Fruit fly (Drosophila melanogaster) whole organism, embryonic: ENCODE results near the gene akirin.

Experiments used
- Ada2b ChIP-seq: fragments of 200-800 bp; sonication (Bioruptor generic); IDR thresholded peaks from 2 replicates; pipeline ENCODE4 v1.3.6; 2022; ENCODE audit warnings: missing biosample characterization, missing genetic modification characterization
- CG1024 ChIP-seq: fragments of 200-800 bp; sonication (Bioruptor generic); IDR thresholded peaks from 2 replicates; pipeline ENCODE4 v1.3.6; 2022; ENCODE audit warnings: missing biosample characterization, missing genetic modification characterization
- CG10543 ChIP-seq: fragments of 200-800 bp; sonication (Bioruptor generic); optimal IDR thresholded peaks from 3 replicates; lab custom pipeline; 2017; ENCODE audit warnings: missing biosample characterization, mild to moderate bottlenecking, missing genetic modification characterization, moderate library complexity
- CG15696 ChIP-seq: fragments of 200-800 bp; sonication (Bioruptor generic); optimal IDR thresholded peaks from 2 replicates; lab custom pipeline; 2019; ENCODE audit warnings: missing biosample characterization, mild to moderate bottlenecking, missing genetic modification characterization, moderate library complexity
- CG17802 ChIP-seq: fragments of 200-800 bp; sonication (Bioruptor generic); optimal IDR thresholded peaks from 2 replicates; lab custom pipeline; 2018; ENCODE audit warnings: missing biosample characterization, mild to moderate bottlenecking, missing genetic modification characterization, moderate library complexity
- CG17912 ChIP-seq: fragments of 200-800 bp; sonication (Bioruptor generic); optimal IDR thresholded peaks from 2 replicates; lab custom pipeline; 2018; ENCODE audit warnings: missing biosample characterization, mild to moderate bottlenecking, missing genetic modification characterization
- CG2712 ChIP-seq: fragments of 200-800 bp; optimal IDR thresholded peaks from 3 replicates; lab custom pipeline; 2019; ENCODE audit warnings: missing biosample characterization, mild to moderate bottlenecking, missing genetic modification characterization, moderate library complexity
- CG3281 ChIP-seq: fragments of 200-800 bp; sonication (Bioruptor generic); optimal IDR thresholded peaks from 3 replicates; lab custom pipeline; 2017; ENCODE audit warnings: missing biosample characterization, mild to moderate bottlenecking, missing genetic modification characterization
- CG3726 ChIP-seq: fragments of 200-800 bp; sonication (Bioruptor generic); IDR thresholded peaks from 3 replicates; pipeline ENCODE4, ENCODE4 v1.3.6; 2022; ENCODE audit warnings: missing biosample characterization, missing genetic modification characterization
- CG6175 ChIP-seq: fragments of 200-800 bp; sonication (Bioruptor generic); IDR thresholded peaks from 3 replicates; pipeline ENCODE4 v1.3.6; 2022; ENCODE audit warnings: missing biosample characterization, missing genetic modification characterization
- CG7357 ChIP-seq: fragments of 200-800 bp; sonication (Bioruptor generic); IDR thresholded peaks from 3 replicates; pipeline ENCODE4 v1.3.6; 2022; ENCODE audit warnings: missing biosample characterization, missing genetic modification characterization
- CG9437 ChIP-seq: fragments of 200-800 bp; sonication (Bioruptor generic); optimal IDR thresholded peaks from 2 replicates; lab custom pipeline; 2018; ENCODE audit warnings: missing biosample characterization, mild to moderate bottlenecking, missing genetic modification characterization
- CTCF ChIP-seq: fragments of 200-800 bp; sonication (Bioruptor generic); optimal IDR thresholded peaks from 2 replicates; lab custom pipeline; 2017; ENCODE audit warnings: missing biosample characterization, mild to moderate bottlenecking, missing genetic modification characterization, moderate library complexity
- CoRest ChIP-seq: fragments of 200-800 bp; sonication (Bioruptor generic); optimal IDR thresholded peaks from 3 replicates; lab custom pipeline; 2018; ENCODE audit warnings: missing biosample characterization, mild to moderate bottlenecking, missing genetic modification characterization, moderate library complexity
- Dfd ChIP-seq, 2 experiments: fragments of >200 bp; optimal IDR thresholded peaks; 2 replicates each; lab custom pipeline; 2017; ENCODE audit warnings: missing biosample characterization in 2 of 2, missing genetic modification characterization in 2 of 2
- Dip3 ChIP-seq: fragments of 200-800 bp; sonication (Bioruptor generic); optimal IDR thresholded peaks from 3 replicates; lab custom pipeline; 2016; ENCODE audit warnings: missing biosample characterization, missing genetic modification characterization
- E2f1 ChIP-seq: fragments of 200-800 bp; sonication (Bioruptor generic); IDR thresholded peaks from 2 replicates; pipeline ENCODE4 v1.3.6; 2022; ENCODE audit warnings: missing biosample characterization, missing genetic modification characterization
- Gsc ChIP-seq: fragments of 200-800 bp; sonication (Bioruptor generic); IDR thresholded peaks from 2 replicates; pipeline ENCODE4 v1.3.6; 2022; ENCODE audit warnings: missing biosample characterization, missing genetic modification characterization
- Gug ChIP-seq: fragments of 200-800 bp; sonication (Bioruptor generic); IDR thresholded peaks from 4 replicates; pipeline ENCODE4 v1.3.6; 2022; ENCODE audit warnings: missing biosample characterization, missing genetic modification characterization
- H2.0 ChIP-seq: fragments of 200-800 bp; sonication (Bioruptor generic); IDR thresholded peaks from 2 replicates; pipeline ENCODE4 v1.3.6; 2022; ENCODE audit warnings: missing biosample characterization, missing genetic modification characterization
- Hr3 ChIP-seq: fragments of 200-800 bp; sonication (Bioruptor generic); optimal IDR thresholded peaks from 3 replicates; lab custom pipeline; 2016; ENCODE audit warnings: missing biosample characterization, missing genetic modification characterization
- Lpt ChIP-seq: fragments of >200 bp; optimal IDR thresholded peaks from 2 replicates; lab custom pipeline; 2018; ENCODE audit warnings: missing biosample characterization, missing genetic modification characterization
- Med ChIP-seq: fragments of 200-800 bp; sonication (Bioruptor generic); peaks from one replicate; lab custom pipeline; 2016; ENCODE audit warnings: missing biosample characterization, missing genetic modification characterization, mild to moderate bottlenecking, inconsistent platforms, moderate library complexity
- NC2β ChIP-seq: fragments of 200-800 bp; sonication (Bioruptor generic); optimal IDR thresholded peaks from 2 replicates; lab custom pipeline; 2016; ENCODE audit warnings: missing biosample characterization, missing genetic modification characterization
- Oaz ChIP-seq: fragments of 200-800 bp; sonication (Bioruptor generic); IDR thresholded peaks from 2 replicates; pipeline ENCODE4 v1.3.6; 2022; ENCODE audit warnings: missing biosample characterization, missing genetic modification characterization
- Sin3A ChIP-seq: fragments of >200 bp; optimal IDR thresholded peaks from 2 replicates; lab custom pipeline; 2018
- Xrp1 ChIP-seq: fragments of 200-800 bp; sonication (Bioruptor generic); IDR thresholded peaks from 2 replicates; pipeline ENCODE4 v1.3.6; 2022; ENCODE audit warnings: missing biosample characterization, missing genetic modification characterization
- ab ChIP-seq: fragments of 200-800 bp; sonication (Bioruptor generic); optimal IDR thresholded peaks from 2 replicates; lab custom pipeline; 2016; ENCODE audit warnings: missing biosample characterization, missing genetic modification characterization
- caup ChIP-seq: fragments of 200-800 bp; sonication (Bioruptor generic); optimal IDR thresholded peaks from 3 replicates; lab custom pipeline; 2017; ENCODE audit warnings: missing biosample characterization, mild to moderate bottlenecking, missing genetic modification characterization, moderate library complexity; ENCODE audit not compliant: severe bottlenecking
- crc ChIP-seq: fragments of 200-800 bp; sonication (Bioruptor generic); optimal IDR thresholded peaks from 2 replicates; lab custom pipeline; 2016; ENCODE audit warnings: missing biosample characterization, missing genetic modification characterization
- cwo ChIP-seq: fragments of 200-800 bp; sonication (Bioruptor generic); optimal IDR thresholded peaks from 3 replicates; lab custom pipeline; 2017; ENCODE audit warnings: missing biosample characterization, missing genetic modification characterization, mild to moderate bottlenecking, moderate library complexity, missing genetic modification reagents
- fd102C ChIP-seq: fragments of 200-800 bp; sonication (Bioruptor generic); optimal IDR thresholded peaks from 2 replicates; lab custom pipeline; 2018; ENCODE audit warnings: missing biosample characterization, mild to moderate bottlenecking, missing genetic modification characterization, moderate library complexity
- ftz-f1 ChIP-seq: fragments of 200-800 bp; sonication (Bioruptor generic); optimal IDR thresholded peaks from 2 replicates; lab custom pipeline; 2016; ENCODE audit warnings: missing biosample characterization, missing genetic modification characterization
- gcm ChIP-seq: fragments of 200-800 bp; sonication (Bioruptor generic); optimal IDR thresholded peaks from 2 replicates; lab custom pipeline; 2019; ENCODE audit warnings: missing biosample characterization, mild to moderate bottlenecking, missing genetic modification characterization, moderate library complexity
- h ChIP-seq: fragments of >200 bp; optimal IDR thresholded peaks from 2 replicates; lab custom pipeline; 2017
- maf-S ChIP-seq: fragments of 200-800 bp; sonication (Bioruptor generic); optimal IDR thresholded peaks from 2 replicates; lab custom pipeline; 2016; ENCODE audit warnings: missing biosample characterization, missing genetic modification characterization
- mirr ChIP-seq: fragments of 200-800 bp; sonication (Bioruptor generic); optimal IDR thresholded peaks from 3 replicates; lab custom pipeline; 2018; ENCODE audit warnings: missing biosample characterization, mild to moderate bottlenecking, missing genetic modification characterization
- org-1 ChIP-seq: fragments of 200-800 bp; sonication (Bioruptor generic); optimal IDR thresholded peaks from 2 replicates; lab custom pipeline; 2017; ENCODE audit warnings: missing biosample characterization, missing genetic modification characterization
- p53 ChIP-seq: fragments of 200-800 bp; sonication (Bioruptor generic); optimal IDR thresholded peaks from 2 replicates; lab custom pipeline; 2016; ENCODE audit warnings: missing biosample characterization, missing genetic modification characterization
- pho ChIP-seq: fragments of 200-800 bp; sonication (Bioruptor generic); optimal IDR thresholded peaks from 2 replicates; lab custom pipeline; 2016; ENCODE audit warnings: missing biosample characterization, missing genetic modification characterization
- pnt ChIP-seq: fragments of 200-800 bp; sonication (Bioruptor generic); optimal IDR thresholded peaks from 3 replicates; lab custom pipeline; 2016; ENCODE audit warnings: missing biosample characterization, missing genetic modification characterization
- pros ChIP-seq: fragments of 200-800 bp; sonication (Bioruptor generic); optimal IDR thresholded peaks from 3 replicates; lab custom pipeline; 2019; ENCODE audit warnings: missing biosample characterization, mild to moderate bottlenecking, missing genetic modification characterization, moderate library complexity
- sc ChIP-seq, 3 experiments: fragments of >200 bp in 2 of 3; fragments of 200-800 bp in 1 of 3; sonication (Bioruptor generic) in 1 of 3; optimal IDR thresholded peaks; 2 replicates in 2 of 3; 3 replicates in 1 of 3; lab custom pipeline; 2017; ENCODE audit warnings: mild to moderate bottlenecking in 1 of 3, missing biosample characterization in 1 of 3, missing genetic modification characterization in 1 of 3, missing genetic modification reagents in 1 of 3
- sens-2 ChIP-seq: fragments of 200-800 bp; sonication (Bioruptor generic); IDR thresholded peaks from 2 replicates; pipeline ENCODE4 v1.3.6; 2022; ENCODE audit warnings: missing biosample characterization, missing genetic modification characterization
- shn ChIP-seq: fragments of 200-800 bp; sonication (Bioruptor generic); optimal IDR thresholded peaks from 3 replicates; lab custom pipeline; 2016; ENCODE audit warnings: missing biosample characterization, missing genetic modification characterization
- sna ChIP-seq: fragments of 200-800 bp; sonication (Bioruptor generic); IDR thresholded peaks from 2 replicates; pipeline ENCODE4 v1.3.6; 2022; ENCODE audit warnings: missing biosample characterization, missing genetic modification characterization; ENCODE audit not compliant: partially characterized antibody
- sob ChIP-seq: fragments of 200-800 bp; sonication (Bioruptor generic); IDR thresholded peaks from 2 replicates; pipeline ENCODE4 v1.3.6; 2022; ENCODE audit warnings: missing biosample characterization, missing genetic modification characterization
- stc ChIP-seq: fragments of 200-800 bp; sonication (Bioruptor generic); IDR thresholded peaks from 2 replicates; pipeline ENCODE4 v1.3.6; 2022; ENCODE audit warnings: missing biosample characterization, missing genetic modification characterization
- trem ChIP-seq: fragments of 200-800 bp; optimal IDR thresholded peaks from 3 replicates; lab custom pipeline; 2019; ENCODE audit warnings: missing biosample characterization, mild to moderate bottlenecking, missing genetic modification characterization, moderate library complexity
- ttk ChIP-seq: fragments of 200-800 bp; sonication (Bioruptor generic); IDR thresholded peaks from 2 replicates; pipeline ENCODE4 v2.1.2; 2022; ENCODE audit warnings: missing biosample characterization, missing genetic modification characterization
- z ChIP-seq: fragments of 200-800 bp; sonication (Bioruptor generic); IDR thresholded peaks from 3 replicates; pipeline ENCODE4 v1.3.6; 2022; ENCODE audit warnings: missing biosample characterization, missing genetic modification characterization

Gene akirin

DNA sequence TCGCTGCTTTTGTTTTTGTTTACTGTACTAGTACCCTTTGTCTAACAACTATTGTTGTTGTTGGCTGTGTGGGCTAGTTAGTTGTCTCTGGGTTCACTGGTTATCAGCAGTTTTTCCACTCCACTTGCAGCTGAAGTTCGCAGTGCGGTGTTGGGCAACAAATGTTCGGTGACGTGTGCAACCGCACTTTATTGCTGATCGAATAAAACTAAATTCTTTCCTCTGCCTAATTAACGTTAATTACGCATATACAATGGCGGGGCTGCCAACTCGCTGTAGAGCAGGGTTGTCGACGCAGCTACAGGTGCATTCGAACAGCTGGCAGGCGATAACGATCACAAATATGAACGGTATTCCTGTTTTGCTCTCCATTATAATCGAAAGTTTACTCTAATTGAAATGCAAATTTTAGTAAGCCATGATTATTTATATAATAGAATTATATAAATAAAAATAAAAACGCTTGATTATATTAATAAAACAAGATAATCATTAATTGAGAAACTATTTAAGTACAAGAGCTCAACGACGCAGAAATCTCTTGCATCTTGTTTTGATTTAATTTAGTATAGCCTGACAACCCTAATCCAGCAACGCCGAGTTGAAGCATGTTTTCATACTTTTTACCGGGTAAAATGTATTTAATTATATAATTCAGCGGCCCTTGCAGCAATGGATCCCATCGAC lies 40.9 kb upstream of the akirin start, which contains the start of the genes mrva, CG42307 and mus312 (continued):
- TF ChIP-seq E2f1 (GFP tag; lab: Robert Waterston, UW): peak; percentile 84
- peak; percentile 34; the same call in 1 of the 3 replicates for TF ChIP-seq CG6175 (GFP tag; lab: Robert Waterston, UW)
- TF ChIP-seq CG9437 (GFP tag; lab: Kevin White, UChicago): peak; percentile 83
- TF ChIP-seq CG17912 (GFP tag; lab: Kevin White, UChicago): peak; percentile 79
- TF ChIP-seq pnt (GFP tag; lab: Kevin White, UChicago): peak; percentile 18
- TF ChIP-seq CG15696: peak; percentile 89
- 0 out of 2 replicates have a peak, but pooled peaks have one; percentile 48 for TF ChIP-seq sna (GFP tag; lab: Robert Waterston, UW)
- peak; percentile 85 for TF ChIP-seq CG3281 (GFP tag; lab: Kevin White, UChicago)
- TF ChIP-seq Dfd (GFP tag; optimal IDR thresholded peaks at IDR 0.05; lab: Kevin White, UChicago): no peak
- TF ChIP-seq z: no peak
- TF ChIP-seq CG3726 (GFP tag; lab: Robert Waterston, UW): no peak
- TF ChIP-seq fd102C (GFP tag; lab: Kevin White, UChicago): no peak
- TF ChIP-seq Ada2b (GFP tag; lab: Robert Waterston, UW): peak; percentile 82
- TF ChIP-seq pros: peak; percentile 33
- peak; percentile 78 for TF ChIP-seq stc
- no peak for TF ChIP-seq sc (optimal IDR thresholded peaks at IDR 0.05; lab: Kevin White, UChicago)
- no peak for TF ChIP-seq sc (GFP tag; optimal IDR thresholded peaks at IDR 0.05; lab: Kevin White, UChicago)
- peak; percentile 82 for TF ChIP-seq sob (GFP tag; lab: Robert Waterston, UW)
- TF ChIP-seq gcm (GFP tag; lab: Kevin White, UChicago): peak; percentile 93
- TF ChIP-seq sens-2 (GFP tag; lab: Robert Waterston, UW): peak; percentile 43; the same call in 1 of the 2 replicates
- peak; percentile 96 for TF ChIP-seq CoRest (tag; lab: Kevin White, UChicago)
- peak; percentile 43 for TF ChIP-seq Sin3A
- peak; percentile 87 for TF ChIP-seq Xrp1 (GFP tag; lab: Robert Waterston, UW)
- TF ChIP-seq ab: peak; percentile 33
- no peak for TF ChIP-seq h
- TF ChIP-seq Dip3 (GFP tag; lab: Kevin White, UChicago): peak; percentile 43
- TF ChIP-seq ttk (GFP tag; lab: Robert Waterston, UW): peak; percentile 79
- peak; percentile 99 for TF ChIP-seq trem (tag; lab: Kevin White, UChicago)
- no peak for TF ChIP-seq ftz-f1
- TF ChIP-seq shn (GFP tag; lab: Kevin White, UChicago): peak; percentile 17
- no peak for TF ChIP-seq Lpt (GFP tag; lab: Kevin White, UChicago)
- no peak for TF ChIP-seq p53 (GFP tag; lab: Kevin White, UChicago)
- peak; percentile 65 for TF ChIP-seq mirr (GFP tag; lab: Kevin White, UChicago)
- TF ChIP-seq pho: no peak
- TF ChIP-seq CG10543: peak; percentile 96
- TF ChIP-seq CG7357: peak; percentile 79
- TF ChIP-seq Gug (GFP tag; lab: Robert Waterston, UW): 0 out of 4 replicates have a peak, but pooled peaks have one; percentile 23
- peak; percentile 94 for TF ChIP-seq Med (GFP tag; lab: Kevin White, UChicago)
- TF ChIP-seq Gsc (GFP tag; lab: Robert Waterston, UW): 0 out of 2 replicates have a peak, but pooled peaks have one; percentile 31
- peak; percentile 75 for TF ChIP-seq caup
- peak; percentile 80 for TF ChIP-seq H2.0 (GFP tag; lab: Robert Waterston, UW)
- TF ChIP-seq CTCF: peak; percentile 4
- TF ChIP-seq CG2712: peak; percentile 95
- peak; percentile 90 for TF ChIP-seq Hr3 (GFP tag; lab: Kevin White, UChicago)
- TF ChIP-seq org-1 (GFP tag; lab: Kevin White, UChicago): peak; percentile 66
- peak; percentile 53 for TF ChIP-seq CG17802 (tag; lab: Kevin White, UChicago)
- peak; percentile 5 for TF ChIP-seq maf-S
- no peak for TF ChIP-seq crc (GFP tag; lab: Kevin White, UChicago)
- TF ChIP-seq Oaz: peak; percentile 78
- TF ChIP-seq cwo (GFP tag; lab: Kevin White, UChicago): peak; percentile 78
- no peak for TF ChIP-seq NC2β (GFP tag; lab: Kevin White, UChicago)
- no peak for TF ChIP-seq CG1024
